Fruit fly (Drosophila melanogaster) whole organism, embryonic: ENCODE data around the gene Gale.

Experiments
- Atf-2 ChIP-seq: fragments of 200-800 bp; sonication (Bioruptor generic); optimal IDR thresholded peaks from 2 replicates; lab custom pipeline; 2016; ENCODE audit warnings: missing biosample characterization, missing genetic modification characterization
- CG10654 ChIP-seq: fragments of 200-800 bp; sonication (Bioruptor generic); optimal IDR thresholded peaks from 2 replicates; lab custom pipeline; 2016; ENCODE audit warnings: missing biosample characterization, missing genetic modification characterization
- CG12071 ChIP-seq: fragments of 200-800 bp; sonication (Bioruptor generic); optimal IDR thresholded peaks from 3 replicates; lab custom pipeline; 2018; ENCODE audit warnings: missing biosample characterization, mild to moderate bottlenecking, missing genetic modification characterization
- CG13123 ChIP-seq: fragments of 200-800 bp; sonication (Bioruptor generic); optimal IDR thresholded peaks from 2 replicates; lab custom pipeline; 2016; ENCODE audit warnings: missing biosample characterization, missing genetic modification characterization
- CG13287 ChIP-seq: fragments of 200-800 bp; sonication (Bioruptor generic); IDR thresholded peaks from 2 replicates; pipeline ENCODE4 v1.3.6; 2022; ENCODE audit warnings: missing biosample characterization, missing genetic modification characterization; ENCODE audit not compliant: partially characterized antibody
- CG13894 ChIP-seq: fragments of 200-800 bp; sonication (Bioruptor generic); optimal IDR thresholded peaks from 3 replicates; lab custom pipeline; 2018; ENCODE audit warnings: missing biosample characterization, mild to moderate bottlenecking, missing genetic modification characterization, moderate library complexity
- CG14667 ChIP-seq: fragments of 200-800 bp; sonication (Bioruptor generic); IDR thresholded peaks from 2 replicates; pipeline ENCODE4 v1.3.6; 2022; ENCODE audit warnings: missing biosample characterization, missing genetic modification characterization
- CG14710 ChIP-seq: fragments of 200-800 bp; sonication (Bioruptor generic); optimal IDR thresholded peaks from 3 replicates; lab custom pipeline; 2019; ENCODE audit warnings: missing biosample characterization, mild to moderate bottlenecking, missing genetic modification characterization, moderate library complexity
- CG1529 ChIP-seq: fragments of 200-800 bp; sonication (Bioruptor generic); optimal IDR thresholded peaks from 3 replicates; lab custom pipeline; 2018; ENCODE audit warnings: missing biosample characterization, missing genetic modification characterization
- CG17359 ChIP-seq: fragments of 200-800 bp; sonication (Bioruptor generic); optimal IDR thresholded peaks from 3 replicates; lab custom pipeline; 2018; ENCODE audit warnings: missing biosample characterization, mild to moderate bottlenecking, missing genetic modification characterization, moderate library complexity
- CG17912 ChIP-seq: fragments of 200-800 bp; sonication (Bioruptor generic); optimal IDR thresholded peaks from 2 replicates; lab custom pipeline; 2018; ENCODE audit warnings: missing biosample characterization, mild to moderate bottlenecking, missing genetic modification characterization
- CG18476 ChIP-seq: fragments of 200-800 bp; sonication (Bioruptor generic); optimal IDR thresholded peaks from 2 replicates; lab custom pipeline; 2016; ENCODE audit warnings: missing biosample characterization, mild to moderate bottlenecking, missing genetic modification characterization
- CG30431 ChIP-seq: fragments of 200-800 bp; sonication (Bioruptor generic); optimal IDR thresholded peaks from 2 replicates; lab custom pipeline; 2017; ENCODE audit warnings: missing biosample characterization, missing genetic modification characterization
- CG4820 ChIP-seq: fragments of 200-800 bp; sonication (Bioruptor generic); optimal IDR thresholded peaks from 3 replicates; lab custom pipeline; 2016; ENCODE audit warnings: missing biosample characterization, missing genetic modification characterization
- CG6254 ChIP-seq: fragments of 200-800 bp; sonication (Bioruptor generic); optimal IDR thresholded peaks from 3 replicates; lab custom pipeline; 2017; ENCODE audit warnings: mild to moderate bottlenecking, missing biosample characterization, missing genetic modification reagents, missing genetic modification characterization
- CG7357 ChIP-seq: fragments of 200-800 bp; sonication (Bioruptor generic); IDR thresholded peaks from 3 replicates; pipeline ENCODE4 v1.3.6; 2022; ENCODE audit warnings: missing biosample characterization, missing genetic modification characterization
- CG7786 ChIP-seq: fragments of 200-800 bp; sonication (Bioruptor generic); optimal IDR thresholded peaks from 2 replicates; lab custom pipeline; 2016; ENCODE audit warnings: missing biosample characterization, missing genetic modification characterization
- CG8478 ChIP-seq: fragments of >200 bp; optimal IDR thresholded peaks from 2 replicates; lab custom pipeline; 2018
- CG9215 ChIP-seq: fragments of 200-800 bp; sonication (Bioruptor generic); IDR thresholded peaks from 2 replicates; pipeline ENCODE4 v1.3.6; 2022; ENCODE audit warnings: missing biosample characterization, missing genetic modification characterization
- D ChIP-seq, 2 experiments: fragments of 200-800 bp in 1 of 2; fragments of >200 bp in 1 of 2; sonication (Bioruptor generic) in 1 of 2; optimal IDR thresholded peaks; 2 replicates in 1 of 2; 3 replicates in 1 of 2; lab custom pipeline; 2017; ENCODE audit warnings: mild to moderate bottlenecking in 1 of 2, missing biosample characterization in 1 of 2, missing genetic modification characterization in 1 of 2, missing genetic modification reagents in 1 of 2
- Dek ChIP-seq: fragments of 200-800 bp; sonication (Bioruptor generic); optimal IDR thresholded peaks from 3 replicates; lab custom pipeline; 2019; ENCODE audit warnings: missing biosample characterization, mild to moderate bottlenecking, missing genetic modification characterization, moderate library complexity
- Doc3 ChIP-seq: fragments of 200-800 bp; sonication (Bioruptor generic); IDR thresholded peaks from 3 replicates; pipeline ENCODE4 v1.3.6; 2022; ENCODE audit warnings: missing biosample characterization, missing genetic modification characterization; ENCODE audit not compliant: partially characterized antibody
- Fer3 ChIP-seq: fragments of 200-800 bp; sonication (Bioruptor generic); optimal IDR thresholded peaks from 2 replicates; lab custom pipeline; 2018; ENCODE audit warnings: missing biosample characterization, mild to moderate bottlenecking, missing genetic modification characterization, moderate library complexity
- Mes4 ChIP-seq: fragments of 200-800 bp; sonication (Bioruptor generic); optimal IDR thresholded peaks from 2 replicates; lab custom pipeline; 2016; ENCODE audit warnings: missing biosample characterization, missing genetic modification characterization
- NFAT ChIP-seq: fragments of 200-800 bp; sonication (Bioruptor generic); IDR thresholded peaks from 2 replicates; pipeline ENCODE4 v1.3.6; 2022; ENCODE audit warnings: missing biosample characterization, missing genetic modification characterization
- NfI ChIP-seq: fragments of 200-800 bp; sonication (Bioruptor generic); optimal IDR thresholded peaks from 3 replicates; lab custom pipeline; 2018; ENCODE audit warnings: missing biosample characterization, mild to moderate bottlenecking, missing genetic modification characterization, moderate library complexity
- Pdp1 ChIP-seq, 2 experiments: fragments of 200-800 bp; sonication (Bioruptor generic); optimal IDR thresholded peaks; 3 replicates each; lab custom pipeline; 2016; ENCODE audit warnings: missing biosample characterization in 2 of 2, missing genetic modification characterization in 2 of 2, mild to moderate bottlenecking in 1 of 2, moderate library complexity in 1 of 2
- Scr ChIP-seq: fragments of 200-800 bp; sonication (Bioruptor generic); IDR thresholded peaks from 2 replicates; pipeline ENCODE4 v1.3.6; 2022; ENCODE audit warnings: missing biosample characterization, missing genetic modification characterization; ENCODE audit not compliant: partially characterized antibody
- Sox102F ChIP-seq: fragments of 200-800 bp; sonication (Bioruptor generic); optimal IDR thresholded peaks from 2 replicates; lab custom pipeline; 2018; ENCODE audit warnings: missing biosample characterization, mild to moderate bottlenecking, missing genetic modification characterization, moderate library complexity
- Stat92E ChIP-seq, 3 experiments: fragments of >200 bp in 2 of 3; fragments of 200-800 bp in 1 of 3; sonication (Bioruptor generic) in 1 of 3; optimal IDR thresholded peaks; 2 replicates each; lab custom pipeline; 2017 to 2019; ENCODE audit warnings: missing biosample characterization in 3 of 3, missing genetic modification characterization in 3 of 3, mild to moderate bottlenecking in 1 of 3, moderate library complexity in 1 of 3
- Xrp1 ChIP-seq: fragments of 200-800 bp; sonication (Bioruptor generic); IDR thresholded peaks from 2 replicates; pipeline ENCODE4 v1.3.6; 2022; ENCODE audit warnings: missing biosample characterization, missing genetic modification characterization
- aop ChIP-seq: fragments of 200-800 bp; sonication (Bioruptor generic); IDR thresholded peaks from 2 replicates; pipeline ENCODE4 v1.3.6; 2022; ENCODE audit warnings: missing biosample characterization, missing genetic modification characterization
- ash1 ChIP-seq: fragments of 200-800 bp; sonication (Bioruptor generic); optimal IDR thresholded peaks from 2 replicates; lab custom pipeline; 2018; ENCODE audit warnings: missing biosample characterization, mild to moderate bottlenecking, missing genetic modification characterization
- cas ChIP-seq: fragments of 200-800 bp; sonication (Bioruptor generic); IDR thresholded peaks from 2 replicates; pipeline ENCODE4 v1.3.6; 2022; ENCODE audit warnings: missing biosample characterization, missing genetic modification characterization
- cwo ChIP-seq: fragments of 200-800 bp; sonication (Bioruptor generic); optimal IDR thresholded peaks from 3 replicates; lab custom pipeline; 2017; ENCODE audit warnings: missing biosample characterization, missing genetic modification characterization, mild to moderate bottlenecking, moderate library complexity, missing genetic modification reagents
- dmrt99B ChIP-seq: fragments of 200-800 bp; sonication (Bioruptor generic); optimal IDR thresholded peaks from 2 replicates; lab custom pipeline; 2018; ENCODE audit warnings: missing biosample characterization, mild to moderate bottlenecking, missing genetic modification characterization, moderate library complexity
- eve ChIP-seq, 2 experiments: fragments of >200 bp; optimal IDR thresholded peaks; 2 replicates each; lab custom pipeline; 2017; ENCODE audit warnings: missing biosample characterization in 2 of 2, missing genetic modification characterization in 2 of 2
- fd102C ChIP-seq: fragments of 200-800 bp; sonication (Bioruptor generic); optimal IDR thresholded peaks from 2 replicates; lab custom pipeline; 2018; ENCODE audit warnings: missing biosample characterization, mild to moderate bottlenecking, missing genetic modification characterization, moderate library complexity
- gce ChIP-seq: fragments of 200-800 bp; sonication (Bioruptor generic); IDR thresholded peaks from 3 replicates; pipeline ENCODE4 v1.3.6; 2022; ENCODE audit warnings: missing biosample characterization, missing genetic modification characterization
- hkb ChIP-seq, 2 experiments: fragments of 200-800 bp in 1 of 2; fragments of >200 bp in 1 of 2; sonication (Bioruptor generic) in 1 of 2; IDR thresholded peaks in 1 of 2; optimal IDR thresholded peaks in 1 of 2; 2 replicates each; pipeline versions ENCODE4 v1.3.6 to Lab custom; 2017 to 2022; ENCODE audit warnings: missing biosample characterization in 1 of 2, missing genetic modification characterization in 1 of 2
- kah ChIP-seq: fragments of 200-800 bp; sonication (Bioruptor generic); optimal IDR thresholded peaks from 2 replicates; lab custom pipeline; 2018; ENCODE audit warnings: missing biosample characterization, mild to moderate bottlenecking, missing genetic modification characterization
- nom ChIP-seq: fragments of 200-800 bp; sonication (Bioruptor generic); optimal IDR thresholded peaks from 2 replicates; lab custom pipeline; 2017; ENCODE audit warnings: missing biosample characterization, missing genetic modification characterization, mild to moderate bottlenecking, moderate library complexity, missing genetic modification reagents
- run ChIP-seq: fragments of 200-800 bp; sonication (Bioruptor generic); optimal IDR thresholded peaks from 3 replicates; lab custom pipeline; 2018; ENCODE audit warnings: missing biosample characterization, mild to moderate bottlenecking, missing genetic modification characterization
- sens-2 ChIP-seq: fragments of 200-800 bp; sonication (Bioruptor generic); IDR thresholded peaks from 2 replicates; pipeline ENCODE4 v1.3.6; 2022; ENCODE audit warnings: missing biosample characterization, missing genetic modification characterization
- yki ChIP-seq: fragments of >200 bp; optimal IDR thresholded peaks from 3 replicates; lab custom pipeline; 2018

The Gale gene

DNA sequence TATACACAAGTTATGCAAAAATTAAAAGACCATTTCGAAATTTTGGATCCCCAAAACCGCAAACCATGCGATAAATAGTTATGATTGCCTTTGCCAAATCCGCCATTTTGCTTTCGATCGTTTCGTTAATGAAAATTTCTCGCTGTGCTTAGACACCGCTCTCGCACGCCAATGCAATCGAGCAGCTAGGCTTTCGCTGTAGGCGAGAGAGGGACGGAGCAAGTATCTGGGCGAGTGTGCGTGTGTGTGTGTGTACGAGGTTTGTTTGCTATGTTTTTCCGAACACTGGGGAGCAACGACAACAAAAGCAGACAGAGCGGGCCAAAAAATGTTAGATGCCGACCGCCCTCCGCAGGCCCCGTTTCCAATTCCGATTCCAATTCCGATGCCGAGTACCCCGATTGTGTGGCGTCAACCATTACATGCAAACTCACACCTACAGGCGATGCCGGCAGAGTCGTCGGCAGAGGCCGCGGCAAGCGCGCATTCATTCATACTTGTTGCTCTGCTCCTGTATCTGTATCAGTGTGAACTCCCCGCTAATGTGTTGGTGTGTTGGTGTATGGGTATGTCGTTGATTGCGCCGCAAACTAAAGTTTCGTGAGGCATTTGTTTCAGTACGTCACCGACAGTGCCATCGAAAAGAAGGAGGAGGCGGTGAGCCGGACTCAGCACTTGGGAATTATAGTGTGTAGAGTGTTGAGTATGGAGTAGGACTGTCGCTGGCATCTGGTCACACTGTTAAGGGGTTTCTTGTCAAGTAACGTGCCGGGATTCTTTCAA is 20.3 kb upstream of the Gale start (continued):
- TF ChIP-seq Xrp1 (GFP tag; lab: Robert Waterston, UW) = peak; percentile 55
- peak; percentile 17 for TF ChIP-seq CG10654
- TF ChIP-seq Scr = 0 out of 2 replicates have a peak, but pooled peaks have one; percentile 30
- no peak for TF ChIP-seq hkb (optimal IDR thresholded peaks at IDR 0.05; lab: Kevin White, UChicago)
- TF ChIP-seq hkb (GFP tag; IDR thresholded peaks at IDR 0.05; lab: Robert Waterston, UW) = 0 out of 2 replicates have a peak, but pooled peaks have one; percentile 18
- TF ChIP-seq CG17912 (GFP tag; lab: Kevin White, UChicago) = peak; percentile 30
- peak; percentile 55 for TF ChIP-seq NfI (GFP tag; lab: Kevin White, UChicago)
- peak; percentile 58; the same call in 1 of the 2 replicates for TF ChIP-seq CG13287 (GFP tag; lab: Robert Waterston, UW)
- peak; percentile 17; the same call in 1 of the 2 replicates for TF ChIP-seq CG14667
- no peak for TF ChIP-seq CG4820
- 0 out of 2 replicates have a peak, but pooled peaks have one; percentile 16 for TF ChIP-seq cas
- peak; percentile 63 for TF ChIP-seq NFAT (GFP tag; lab: Robert Waterston, UW)
- peak; percentile 36 for TF ChIP-seq run
- TF ChIP-seq CG30431 (GFP tag; lab: Kevin White, UChicago) = peak; percentile 22
- TF ChIP-seq CG6254 (GFP tag; lab: Kevin White, UChicago) = no peak
- TF ChIP-seq CG12071 (GFP tag; lab: Kevin White, UChicago) = peak; percentile 19

DNA sequence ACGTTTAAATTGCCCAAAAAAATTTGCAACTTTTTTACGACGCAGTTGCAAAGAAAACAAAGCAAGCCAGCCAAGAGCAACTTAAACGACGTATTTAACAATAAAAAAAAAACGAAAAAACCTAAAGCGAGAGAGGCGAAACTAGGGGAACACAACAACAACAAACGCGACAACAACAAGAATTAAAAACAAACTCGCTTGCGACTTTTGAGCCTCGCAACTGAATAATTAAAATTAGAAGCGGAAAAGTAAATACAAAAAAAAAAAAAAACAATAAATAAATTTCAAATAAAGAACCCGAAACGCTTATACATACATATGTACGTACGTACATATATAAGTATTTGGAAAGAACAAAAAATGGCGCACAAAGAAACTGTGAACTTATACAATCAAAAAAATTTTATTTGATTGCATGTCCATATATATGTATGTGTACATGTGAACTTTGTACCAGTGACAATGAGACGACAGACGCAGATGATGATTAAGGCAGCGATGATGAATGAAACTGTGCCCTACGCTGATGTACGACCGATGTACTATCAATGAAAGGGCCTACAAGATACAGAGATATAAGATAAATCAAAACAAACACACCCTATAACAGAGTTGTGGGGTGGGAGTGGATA is 19.6 kb upstream of the Gale start:
- TF ChIP-seq CG17359 (tag; lab: Kevin White, UChicago) (no peak), cwo (no peak), Pdp1 (GFP tag; optimal IDR thresholded peaks at IDR 0.05; lab: Kevin White, UChicago) (peak in 1 of 2 experiments; percentile 84), kah (GFP tag; lab: Kevin White, UChicago) (no peak), CG18476 (GFP tag; lab: Kevin White, UChicago) (no peak), CG14710 (tag; lab: Kevin White, UChicago) (no peak), CG7786 (GFP tag; lab: Kevin White, UChicago) (peak; percentile 13), sens-2 (0 out of 2 replicates have a peak, but pooled peaks have one; percentile 21), eve (GFP tag; optimal IDR thresholded peaks at IDR 0.05; lab: Kevin White, UChicago) (peak in 1 of 2 experiments; percentile 53), Stat92E (GFP tag; optimal IDR thresholded peaks at IDR 0.05; lab: Kevin White, UChicago) (peak in 1 of 3 experiments; percentile 29), Dek (tag; lab: Kevin White, UChicago) (no peak), nom (GFP tag; lab: Kevin White, UChicago) (peak; percentile 65), yki (no peak)

DNA sequence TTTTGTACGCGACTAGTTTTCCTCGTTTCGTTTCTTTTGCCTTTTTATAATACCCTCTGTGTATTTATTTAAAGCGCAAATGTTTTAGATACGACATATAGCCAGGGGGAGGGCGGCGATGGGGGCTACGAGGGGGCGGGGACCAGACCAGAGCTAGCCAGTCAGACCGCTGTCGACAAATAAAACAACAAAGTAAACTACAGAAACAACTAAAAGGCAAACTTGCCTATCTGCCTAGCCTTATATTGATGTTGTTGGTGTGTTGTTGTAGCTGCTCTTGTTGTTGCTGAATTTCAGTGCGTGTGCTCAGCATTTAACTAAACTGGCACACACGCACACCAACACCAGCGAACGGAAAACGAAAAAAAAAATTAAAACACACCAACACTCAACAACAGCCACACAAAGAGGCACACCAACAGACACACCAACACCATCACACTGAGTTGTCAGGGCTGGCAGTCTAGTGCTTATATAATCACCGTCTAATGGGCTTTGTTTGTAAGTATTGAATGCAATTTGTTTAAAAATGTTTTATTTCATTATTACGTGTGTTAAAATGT is 18.9 kb upstream of the Gale start:
- TF ChIP-seq Sox102F (GFP tag; lab: Kevin White, UChicago) (no peak), Atf-2 (GFP tag; lab: Kevin White, UChicago) (no peak), CG8478 (peak; percentile 37), ash1 (GFP tag; lab: Kevin White, UChicago) (no peak), fd102C (GFP tag; lab: Kevin White, UChicago) (no peak), D (optimal IDR thresholded peaks at IDR 0.05; lab: Kevin White, UChicago) (no peak), D (GFP tag; optimal IDR thresholded peaks at IDR 0.05; lab: Kevin White, UChicago) (no peak), gce (no peak), CG13894 (tag; lab: Kevin White, UChicago) (peak; percentile 74), Doc3 (GFP tag; lab: Robert Waterston, UW) (no peak), CG1529 (GFP tag; lab: Kevin White, UChicago) (no peak), aop (no peak), CG7357 (GFP tag; lab: Robert Waterston, UW) (no peak), Fer3 (tag; lab: Kevin White, UChicago) (peak; percentile 10), CG9215 (GFP tag; lab: Robert Waterston, UW) (no peak), dmrt99B (tag; lab: Kevin White, UChicago) (peak; percentile 20), CG13123 (GFP tag; lab: Kevin White, UChicago) (no peak), Mes4 (GFP tag; lab: Kevin White, UChicago) (no peak)
